Worm (Caenorhabditis elegans) whole organism, L4/young adult: ENCODE results near the gene ncx-2.

Source experiments
- W03F9.2 ChIP-seq: fragments of 150-350 bp; optimal IDR thresholded peaks from 2 replicates; lab custom pipeline; 2014; ENCODE audit warnings: missing biosample characterization, missing genetic modification characterization
- dao-5 ChIP-seq: sonication (generic microtip); optimal IDR thresholded peaks from 2 replicates; lab custom pipeline; 2016; ENCODE audit warnings: missing genotype, missing genetic modification characterization, moderate library complexity, missing compliant biosample characterization
- him-1 ChIP-seq: sonication (generic microtip); optimal IDR thresholded peaks from 2 replicates; lab custom pipeline; 2016; ENCODE audit warnings: missing genotype, missing genetic modification reagents, missing genetic modification characterization, missing compliant biosample characterization

- no peak for TF ChIP-seq dao-5
- TF ChIP-seq him-1: no peak
- TF ChIP-seq W03F9.2 (tag; lab: Kevin White, UChicago): no peak
Measured at ce11 chrV:5273241-5273640, 30.2 kb upstream of the ncx-2 start.
